Worm (Caenorhabditis elegans): ENCODE measurements around the gene W03F9.4.

DNA sequence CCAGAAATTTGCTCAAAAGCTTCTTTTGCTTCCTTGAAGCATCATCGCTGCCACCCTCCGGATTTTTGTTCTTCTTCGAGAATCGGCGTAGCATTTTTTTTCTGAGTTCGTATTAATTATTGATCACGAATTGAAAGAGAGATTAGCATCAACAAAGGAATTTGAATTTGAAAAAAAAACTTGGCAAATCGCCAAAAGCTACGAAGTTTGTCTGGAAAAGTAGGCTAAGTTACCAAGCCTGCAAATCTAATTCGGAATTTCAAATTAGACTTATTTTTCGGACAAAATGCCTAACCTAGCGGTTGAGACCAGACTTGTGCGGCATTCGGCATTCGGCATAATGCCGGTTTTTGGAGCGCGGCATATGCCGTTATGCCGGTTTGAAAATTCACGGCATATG, 20.9 kb upstream of the W03F9.4 start, which contains the start of gene cfap-36:
- TF ChIP-seq W03F9.2 (tag; optimal IDR thresholded peaks at IDR 0.05) (no peak), him-1 (tag; optimal IDR thresholded peaks at IDR 0.05) (no peak), dao-5 (tag; optimal IDR thresholded peaks at IDR 0.05) (no peak)
